Worm (Caenorhabditis elegans): Measurements from ENCODE around the gene Y50D4A.6.

The Y50D4A.6 gene

ce11 chrV:1195995-1196394 lies 3.1 kb downstream of the Y50D4A.6 start, which contains the start of the genes wrb-1 and Y50D4A.4:
wrb-1 (plus strand) TSS chrV:1196072.
Y50D4A.4 (minus strand) TSS chrV:1196127.
- TF ChIP-seq die-1 (tag; optimal IDR thresholded peaks at IDR 0.05): no peak
- TF ChIP-seq madf-10 (tag; optimal IDR thresholded peaks at IDR 0.05): no peak
- no peak for TF ChIP-seq dox-1 (GFP tag; IDR thresholded peaks at IDR 0.05)
- no peak for TF ChIP-seq F23B12.7 (tag; optimal IDR thresholded peaks at IDR 0.05; ENCODE audit: insufficient read depth)
- TF ChIP-seq ceh-40 (GFP tag; IDR thresholded peaks at IDR 0.05): no peak
- TF ChIP-seq bed-1 (GFP tag; IDR thresholded peaks at IDR 0.05): no peak
- peak; percentile 11 for TF ChIP-seq efl-1 (GFP tag; optimal IDR thresholded peaks at IDR 0.05)
- TF ChIP-seq cebp-1 (GFP tag; IDR thresholded peaks at IDR 0.05): no peak
- TF ChIP-seq cebp-1 (tag; optimal IDR thresholded peaks at IDR 0.05): peak; percentile 19
- no peak for TF ChIP-seq nfya-2 (GFP tag; IDR thresholded peaks at IDR 0.05)
- TF ChIP-seq B0261.1 (tag; optimal IDR thresholded peaks at IDR 0.05): no peak
- no peak for TF ChIP-seq ama-1 (optimal IDR thresholded peaks at IDR 0.05)
- no peak for TF ChIP-seq ama-1 (GFP tag; optimal IDR thresholded peaks at IDR 0.05)
- no peak for TF ChIP-seq hrde-1 (tag; optimal IDR thresholded peaks at IDR 0.05; ENCODE audit: borderline replicate concordance)
- no peak for TF ChIP-seq hlh-26 (GFP tag; conservative IDR thresholded peaks at IDR 0.05)
- no peak for TF ChIP-seq fkh-3 (tag; optimal IDR thresholded peaks at IDR 0.05)
- peak; percentile 12 for TF ChIP-seq snpc-3.4 (tag; optimal IDR thresholded peaks at IDR 0.05)
- no peak for TF ChIP-seq tbx-9 (tag; optimal IDR thresholded peaks at IDR 0.05; ENCODE audit: borderline replicate concordance)
- no peak for TF ChIP-seq atf-7 (tag; optimal IDR thresholded peaks at IDR 0.05)
- TF ChIP-seq ztf-26 (tag; optimal IDR thresholded peaks at IDR 0.05): no peak
- no peak for TF ChIP-seq repo-1 (tag; optimal IDR thresholded peaks at IDR 0.05)
- no peak for TF ChIP-seq pbrm-1 (GFP tag; IDR thresholded peaks at IDR 0.05)
- TF ChIP-seq Y53F4B.3 (GFP tag; IDR thresholded peaks at IDR 0.05): no peak
- peak; percentile 4 for TF ChIP-seq athp-1 (tag; optimal IDR thresholded peaks at IDR 0.05)
- TF ChIP-seq F49E8.2 (tag; optimal IDR thresholded peaks at IDR 0.05; ENCODE audit: insufficient read depth): no peak
- no peak for TF ChIP-seq zfh-2 (GFP tag; conservative IDR thresholded peaks at IDR 0.05)
- TF ChIP-seq ztf-25 (GFP tag; IDR thresholded peaks at IDR 0.05): no peak
- no peak for TF ChIP-seq aptf-3 (GFP tag; IDR thresholded peaks at IDR 0.05)
- no peak for TF ChIP-seq C17E4.6 (GFP tag; IDR thresholded peaks at IDR 0.05)
- peak; percentile 59 for TF ChIP-seq lin-40 (tag; optimal IDR thresholded peaks at IDR 0.05)
- TF ChIP-seq F39B2.1 (GFP tag; IDR thresholded peaks at IDR 0.05): no peak
- no peak for TF ChIP-seq madf-3 (GFP tag; IDR thresholded peaks at IDR 0.05)
- no peak for TF ChIP-seq lir-1 (GFP tag; conservative IDR thresholded peaks at IDR 0.05)
- TF ChIP-seq hsf-1 (GFP tag; IDR thresholded peaks at IDR 0.05): no peak
- TF ChIP-seq F57C9.4 (tag; optimal IDR thresholded peaks at IDR 0.05): no peak
- no peak for TF ChIP-seq unc-62 (GFP tag; optimal IDR thresholded peaks at IDR 0.05)
- TF ChIP-seq him-1 (tag; optimal IDR thresholded peaks at IDR 0.05): no peak
- no peak for TF ChIP-seq egrh-3 (GFP tag; IDR thresholded peaks at IDR 0.05)
- no peak for TF ChIP-seq attf-6 (GFP tag; IDR thresholded peaks at IDR 0.05)
- peak; percentile 38 for TF ChIP-seq lin-54 (GFP tag; optimal IDR thresholded peaks at IDR 0.05)
- no peak for TF ChIP-seq tlf-1 (GFP tag; optimal IDR thresholded peaks at IDR 0.05)
- TF ChIP-seq attf-5 (GFP tag; optimal IDR thresholded peaks at IDR 0.05): peak; percentile 91
- no peak for TF ChIP-seq nfya-1 (tag; optimal IDR thresholded peaks at IDR 0.05; ENCODE audit: borderline replicate concordance, insufficient read depth)
- peak; percentile 57 for TF ChIP-seq mcd-1 (GFP tag; IDR thresholded peaks at IDR 0.05)
- peak in 1 of 3 experiments; percentile 83 for TF ChIP-seq lin-35 (GFP tag; optimal IDR thresholded peaks at IDR 0.05)
- TF ChIP-seq chd-7 (tag; optimal IDR thresholded peaks at IDR 0.05): no peak
- TF ChIP-seq Y67H2A.10 (GFP tag; conservative IDR thresholded peaks at IDR 0.05): no peak
- TF ChIP-seq lsl-1 (GFP tag; optimal IDR thresholded peaks at IDR 0.05): peak; percentile 3
- TF ChIP-seq Y95B8A.8 (GFP tag; IDR thresholded peaks at IDR 0.05): no peak
- TF ChIP-seq cebp-2 (GFP tag; IDR thresholded peaks at IDR 0.05): no peak

All from whole organism, young adult.